Fruit fly (Drosophila melanogaster) whole organism, prepupa: ENCODE results near the gene CG33771.

Experiments used
- CG10631 ChIP-seq: fragments of 200-800 bp; sonication (Bioruptor generic); optimal IDR thresholded peaks from 2 replicates; lab custom pipeline; 2016; ENCODE audit warnings: missing biosample characterization, missing genetic modification characterization
- CG10669 ChIP-seq: fragments of 200-800 bp; sonication (Bioruptor generic); optimal IDR thresholded peaks from 3 replicates; lab custom pipeline; 2018; ENCODE audit warnings: missing biosample characterization, mild to moderate bottlenecking, missing genetic modification characterization, moderate library complexity
- CG11762 ChIP-seq: fragments of 200-800 bp; sonication (Bioruptor generic); optimal IDR thresholded peaks from 3 replicates; lab custom pipeline; 2016; ENCODE audit warnings: missing biosample characterization, missing genetic modification characterization; ENCODE audit not compliant: insufficient read depth
- CG15336 ChIP-seq: fragments of 200-800 bp; sonication (Bioruptor generic); IDR thresholded peaks from 2 replicates; pipeline ENCODE4 v1.3.6; 2022; ENCODE audit warnings: missing biosample characterization, missing genetic modification characterization
- CG3032 ChIP-seq: fragments of 200-800 bp; optimal IDR thresholded peaks from 2 replicates; lab custom pipeline; 2019; ENCODE audit warnings: missing biosample characterization, mild to moderate bottlenecking, missing genetic modification characterization, moderate library complexity
- CG32006 ChIP-seq: fragments of 200-800 bp; sonication (Bioruptor generic); optimal IDR thresholded peaks from 3 replicates; lab custom pipeline; 2017; ENCODE audit warnings: missing biosample characterization, mild to moderate bottlenecking, missing genetic modification characterization
- CG34406 ChIP-seq: fragments of 200-800 bp; sonication (Bioruptor generic); optimal IDR thresholded peaks from 3 replicates; lab custom pipeline; 2016; ENCODE audit warnings: missing biosample characterization, missing genetic modification characterization
- CG3919 ChIP-seq: fragments of 200-800 bp; sonication (Bioruptor generic); optimal IDR thresholded peaks from 3 replicates; lab custom pipeline; 2016; ENCODE audit warnings: missing biosample characterization, missing genetic modification characterization
- CG6792 ChIP-seq: fragments of 200-800 bp; sonication (Bioruptor generic); optimal IDR thresholded peaks from 3 replicates; lab custom pipeline; 2016; ENCODE audit warnings: missing biosample characterization, missing genetic modification characterization
- CG7368 ChIP-seq: fragments of 200-800 bp; sonication (Bioruptor generic); optimal IDR thresholded peaks from 3 replicates; lab custom pipeline; 2016; ENCODE audit warnings: missing biosample characterization, missing genetic modification characterization
- CG8119 ChIP-seq: fragments of 200-800 bp; sonication (Bioruptor generic); IDR thresholded peaks from 3 replicates; pipeline ENCODE4 v1.3.6; 2022; ENCODE audit warnings: missing biosample characterization, missing genetic modification characterization
- CG8319 ChIP-seq: fragments of 200-800 bp; sonication (Bioruptor generic); optimal IDR thresholded peaks from 3 replicates; lab custom pipeline; 2016; ENCODE audit warnings: missing biosample characterization, missing genetic modification characterization
- CG8632 ChIP-seq: fragments of 200-800 bp; sonication (Bioruptor generic); optimal IDR thresholded peaks from 3 replicates; lab custom pipeline; 2016; ENCODE audit warnings: missing biosample characterization, missing genetic modification characterization
- Eip75B ChIP-seq: fragments of 200-800 bp; sonication (Bioruptor generic); optimal IDR thresholded peaks from 3 replicates; lab custom pipeline; 2016; ENCODE audit warnings: missing biosample characterization, missing genetic modification characterization
- Eip78C ChIP-seq: fragments of 200-800 bp; sonication (Bioruptor generic); peaks from one replicate; lab custom pipeline; 2016; ENCODE audit warnings: missing biosample characterization, missing genetic modification characterization
- Eip93F ChIP-seq: fragments of 200-800 bp; sonication (Bioruptor generic); optimal IDR thresholded peaks from 2 replicates; lab custom pipeline; 2016; ENCODE audit warnings: missing biosample characterization, mild to moderate bottlenecking, missing genetic modification characterization
- Ets96B ChIP-seq: fragments of 200-800 bp; optimal IDR thresholded peaks from 2 replicates; lab custom pipeline; 2019; ENCODE audit warnings: missing biosample characterization, mild to moderate bottlenecking, missing genetic modification characterization, moderate library complexity
- Hr38 ChIP-seq: sonication (Bioruptor generic); optimal IDR thresholded peaks from 2 replicates; lab custom pipeline; 2016; ENCODE audit warnings: missing biosample characterization, missing genetic modification characterization
- Hr39 ChIP-seq: fragments of 200-800 bp; sonication (Bioruptor generic); optimal IDR thresholded peaks from 2 replicates; lab custom pipeline; 2016; ENCODE audit warnings: missing biosample characterization, missing genetic modification characterization
- Hr4 ChIP-seq: fragments of 200-800 bp; sonication (Bioruptor generic); optimal IDR thresholded peaks from 3 replicates; lab custom pipeline; 2016; ENCODE audit warnings: missing biosample characterization, missing genetic modification characterization
- Met ChIP-seq: fragments of 200-800 bp; sonication (Bioruptor generic); optimal IDR thresholded peaks from 3 replicates; lab custom pipeline; 2016; ENCODE audit warnings: missing biosample characterization, missing genetic modification characterization
- Smox ChIP-seq: fragments of 200-800 bp; sonication (Bioruptor generic); optimal IDR thresholded peaks from 3 replicates; lab custom pipeline; 2016; ENCODE audit warnings: missing biosample characterization, missing genetic modification characterization
- Sox102F ChIP-seq: fragments of 200-800 bp; sonication (Bioruptor generic); optimal IDR thresholded peaks from 2 replicates; lab custom pipeline; 2016; ENCODE audit warnings: missing biosample characterization, mild to moderate bottlenecking, missing genetic modification characterization
- Sox14 ChIP-seq: fragments of 200-800 bp; sonication (Bioruptor generic); optimal IDR thresholded peaks from 3 replicates; lab custom pipeline; 2016; ENCODE audit warnings: missing biosample characterization, missing genetic modification characterization
- Sox15 ChIP-seq: fragments of 200-800 bp; sonication (Bioruptor generic); optimal IDR thresholded peaks from 3 replicates; lab custom pipeline; 2016; ENCODE audit warnings: missing biosample characterization, missing genetic modification characterization
- achi ChIP-seq: fragments of 200-800 bp; sonication (Bioruptor generic); optimal IDR thresholded peaks from 3 replicates; lab custom pipeline; 2016; ENCODE audit warnings: missing biosample characterization, missing genetic modification characterization
- acj6 ChIP-seq: fragments of 200-800 bp; sonication (Bioruptor generic); optimal IDR thresholded peaks from 3 replicates; lab custom pipeline; 2016; ENCODE audit warnings: missing biosample characterization, missing genetic modification characterization
- dsx ChIP-seq: fragments of 200-800 bp; optimal IDR thresholded peaks from 3 replicates; lab custom pipeline; 2019; ENCODE audit warnings: missing biosample characterization, mild to moderate bottlenecking, missing genetic modification characterization, moderate library complexity; ENCODE audit not compliant: poor library complexity, severe bottlenecking
- eg ChIP-seq: fragments of 200-800 bp; sonication (Bioruptor generic); IDR thresholded peaks from 3 replicates; pipeline ENCODE4 v1.3.6; 2022; ENCODE audit warnings: missing biosample characterization, missing genetic modification characterization
- esn ChIP-seq: fragments of 200-800 bp; sonication (Bioruptor generic); optimal IDR thresholded peaks from 2 replicates; lab custom pipeline; 2016; ENCODE audit warnings: missing biosample characterization, mild to moderate bottlenecking, missing genetic modification characterization, moderate library complexity
- fd59A ChIP-seq: fragments of 200-800 bp; sonication (Bioruptor generic); optimal IDR thresholded peaks from 2 replicates; lab custom pipeline; 2017; ENCODE audit warnings: missing biosample characterization, mild to moderate bottlenecking, missing genetic modification characterization, missing genetic modification reagents
- fkh ChIP-seq: fragments of 200-800 bp; sonication (Bioruptor generic); optimal IDR thresholded peaks from 3 replicates; lab custom pipeline; 2017; ENCODE audit warnings: missing biosample characterization, mild to moderate bottlenecking, missing genetic modification characterization, moderate library complexity
- lz ChIP-seq: fragments of 200-800 bp; sonication (Bioruptor generic); optimal IDR thresholded peaks from 3 replicates; lab custom pipeline; 2016; ENCODE audit warnings: missing biosample characterization, missing genetic modification characterization
- pdm3 ChIP-seq: fragments of 200-800 bp; sonication (Bioruptor generic); optimal IDR thresholded peaks from 3 replicates; lab custom pipeline; 2016; ENCODE audit warnings: missing biosample characterization, missing genetic modification characterization
- salr ChIP-seq, 2 experiments: fragments of 200-800 bp; sonication (Bioruptor generic); optimal IDR thresholded peaks; 3 replicates each; lab custom pipeline; 2016 to 2018; ENCODE audit warnings: missing biosample characterization in 2 of 2, missing genetic modification characterization in 2 of 2, mild to moderate bottlenecking in 1 of 2
- spab ChIP-seq: fragments of 200-800 bp; sonication (Bioruptor generic); optimal IDR thresholded peaks from 2 replicates; lab custom pipeline; 2017; ENCODE audit warnings: missing biosample characterization, mild to moderate bottlenecking, missing genetic modification characterization, missing genetic modification reagents
- ss ChIP-seq, 2 experiments: fragments of 200-800 bp; sonication (Bioruptor generic); optimal IDR thresholded peaks; 2 replicates in 1 of 2; 3 replicates in 1 of 2; lab custom pipeline; 2017 to 2018; ENCODE audit warnings: mild to moderate bottlenecking in 2 of 2, missing biosample characterization in 2 of 2, missing genetic modification characterization in 2 of 2, moderate library complexity in 1 of 2
- svp ChIP-seq: fragments of 200-800 bp; sonication (Bioruptor generic); peaks from one replicate; lab custom pipeline; 2016; ENCODE audit warnings: missing biosample characterization, missing genetic modification characterization
- vri ChIP-seq: fragments of 200-800 bp; sonication (Bioruptor generic); optimal IDR thresholded peaks from 3 replicates; lab custom pipeline; 2016; ENCODE audit warnings: missing biosample characterization, mild to moderate bottlenecking, missing genetic modification characterization

The CG33771 gene

DNA sequence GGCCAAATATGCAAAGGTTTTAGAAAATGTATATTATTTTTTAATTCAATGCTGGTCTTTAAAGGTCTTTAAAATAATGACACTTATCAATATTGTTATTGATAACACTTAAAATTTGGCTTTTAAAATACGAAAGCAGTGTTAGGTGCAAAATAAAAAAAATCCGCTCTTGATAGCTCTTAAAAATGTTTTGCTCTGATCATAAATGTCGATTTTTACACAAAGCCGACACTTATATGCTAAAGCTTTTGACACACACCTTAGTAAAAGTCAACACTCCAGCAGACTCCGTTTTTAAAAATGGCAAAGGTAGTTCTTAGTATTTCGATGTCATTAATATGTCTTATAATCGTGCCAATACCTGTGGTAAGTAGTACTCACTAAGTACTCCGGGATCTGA is 3.9 kb upstream of the CG33771 start, which contains the start of gene CG33766:
TSS of gene CG33766 (plus strand) at position 301 of the 400 bp plus-strand sequence.
- no peak for TF ChIP-seq ss (GFP tag; optimal IDR thresholded peaks at IDR 0.05; lab: Kevin White, UChicago)
- TF ChIP-seq, all 60 proteins: peak for 0

DNA sequence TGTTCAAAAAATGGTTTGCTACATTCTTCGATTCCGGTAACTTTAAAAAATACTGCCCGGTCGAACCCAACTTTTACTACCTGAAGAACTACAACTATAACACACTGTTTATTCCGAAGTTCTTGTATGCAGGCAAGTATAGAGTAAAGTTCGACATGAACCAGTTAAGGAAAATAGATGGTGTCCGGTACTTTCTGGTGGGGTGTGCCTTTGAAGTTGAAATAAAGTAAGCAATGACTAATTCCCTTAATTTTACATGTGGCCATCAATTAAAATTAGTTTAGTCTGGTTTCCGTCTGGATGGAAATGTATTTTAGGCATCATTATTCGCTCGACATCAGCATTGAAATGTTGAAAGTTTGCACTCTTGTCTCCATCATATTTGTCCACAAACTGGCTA is 3.2 kb upstream of the CG33771 start, which contains the start of gene CG33767:
TSS of gene CG33767 (plus strand) at position 301 of the 400 bp plus-strand sequence.
- no peak for TF ChIP-seq Sox102F (GFP tag; lab: Kevin White, UChicago)
- TF ChIP-seq, all 60 proteins: peak for 0

DNA sequence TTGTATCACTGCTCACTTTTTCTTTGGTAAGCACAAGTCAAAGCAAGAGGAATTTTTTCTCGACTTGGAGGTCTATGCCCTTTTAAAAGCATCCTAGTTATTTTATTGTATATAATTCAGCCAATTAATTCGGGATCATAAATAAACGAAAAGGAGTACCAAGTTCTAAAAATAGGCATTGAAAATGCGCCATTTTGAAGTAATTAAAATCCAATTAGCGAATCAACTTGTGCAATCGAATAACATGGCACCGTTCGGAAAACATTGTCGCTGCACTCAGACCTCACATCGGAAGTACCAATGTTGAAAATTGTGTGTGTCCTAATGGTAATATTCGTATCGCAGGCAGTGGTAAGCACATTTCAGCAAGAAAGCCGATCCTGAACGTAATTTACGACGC is 2.3 kb upstream of the CG33771 start, which contains the start of gene CG33768:
TSS of gene CG33768 (plus strand) at position 301 of the 400 bp plus-strand sequence.
- TF ChIP-seq fd59A (GFP tag; lab: Kevin White, UChicago) (no peak), Eip75B (no peak), Hr4 (GFP tag; lab: Kevin White, UChicago) (no peak), Sox15 (GFP tag; lab: Kevin White, UChicago) (no peak), CG6792 (GFP tag; lab: Kevin White, UChicago) (no peak), salr (GFP tag; optimal IDR thresholded peaks at IDR 0.05; lab: Kevin White, UChicago) (no peak), Ets96B (tag; lab: Kevin White, UChicago) (no peak), dsx (GFP tag; lab: Kevin White, UChicago) (no peak), Smox (GFP tag; lab: Kevin White, UChicago) (no peak), CG8119 (GFP tag; lab: Robert Waterston, UW) (no peak), CG10631 (no peak), CG11762 (GFP tag; lab: Kevin White, UChicago) (no peak), CG15336 (no peak)
- TF ChIP-seq, all 60 proteins: peak for 0

DNA sequence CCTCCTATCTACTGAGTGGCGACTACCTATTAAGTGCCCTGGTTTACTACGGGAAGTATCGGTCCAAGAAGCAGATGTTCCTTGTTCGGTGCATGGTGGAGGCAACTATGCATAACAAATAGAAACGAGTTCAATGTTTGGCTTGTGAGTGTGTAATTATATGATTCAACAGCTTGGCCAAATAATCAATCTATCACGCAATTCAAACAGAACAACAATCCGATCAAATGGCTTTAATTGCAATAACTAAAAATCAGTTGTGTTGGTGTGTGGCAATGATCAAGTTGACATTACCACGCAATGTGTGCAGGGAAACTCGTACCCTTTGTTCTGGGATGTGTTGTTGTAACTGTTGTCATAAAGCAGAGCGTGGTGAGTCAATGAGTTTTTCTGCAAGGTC is 1.6 kb upstream of the CG33771 start, which contains the start of gene CG33769:
TSS of gene CG33769 (plus strand) at position 301 of the 400 bp plus-strand sequence.
- TF ChIP-seq vri (GFP tag; lab: Kevin White, UChicago) (no peak), eg (GFP tag; lab: Robert Waterston, UW) (no peak), esn (no peak), fkh (no peak), spab (GFP tag; lab: Kevin White, UChicago) (no peak), Met (GFP tag; lab: Kevin White, UChicago) (no peak), Ets96B (tag; lab: Kevin White, UChicago) (no peak)

DNA sequence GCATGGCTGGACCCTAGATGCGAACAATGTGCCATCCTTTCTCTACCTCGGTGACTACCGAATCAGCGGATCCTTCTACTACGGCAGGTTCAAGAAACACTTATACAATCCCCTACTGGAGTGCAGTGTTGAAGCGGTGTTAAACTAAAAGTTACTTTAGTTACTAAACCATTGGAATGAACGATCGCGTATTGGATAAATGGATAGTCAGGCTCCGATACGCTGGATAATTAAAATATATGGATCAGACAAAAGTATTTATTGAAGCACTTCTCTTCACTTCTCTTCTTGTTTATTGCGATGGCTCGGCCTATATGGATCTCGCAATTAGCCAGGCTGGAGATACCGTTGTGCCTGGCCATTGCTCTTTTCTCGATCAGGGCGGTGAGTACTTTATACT is 824 bp upstream of the CG33771 start, which contains the start of gene CG33770:
TSS of gene CG33770 (plus strand) at position 301 of the 400 bp plus-strand sequence.
- TF ChIP-seq CG8319 (GFP tag; lab: Kevin White, UChicago) = no peak
- peak; percentile 19 for TF ChIP-seq svp (GFP tag; lab: Kevin White, UChicago)

DNA sequence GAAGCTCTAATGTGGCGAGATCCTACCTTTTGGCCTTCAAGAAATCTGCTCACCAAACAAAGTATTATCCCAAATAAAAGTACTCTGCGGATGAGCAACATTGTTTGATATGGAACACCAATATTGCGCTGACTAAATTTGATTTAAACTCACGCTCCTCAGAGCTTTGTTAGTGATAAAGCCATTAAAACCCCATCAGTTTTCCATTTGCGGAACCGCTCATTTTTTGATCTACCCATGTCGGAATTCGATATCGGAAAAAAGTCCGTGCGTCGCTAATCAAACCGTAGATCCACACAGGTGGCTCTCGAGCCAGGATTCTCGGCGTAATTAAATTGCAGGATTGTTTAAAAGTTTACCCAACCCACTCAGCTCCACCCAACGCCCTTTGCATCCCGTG is 3.2 kb downstream of the CG33771 start, which contains the start of gene CG33772:
TSS of gene CG33772 (minus strand) at position 101 of the 400 bp plus-strand sequence.
- TF ChIP-seq Sox102F (GFP tag; lab: Kevin White, UChicago) (no peak), vri (GFP tag; lab: Kevin White, UChicago) (no peak), Hr39 (GFP tag; lab: Kevin White, UChicago) (no peak), CG34406 (GFP tag; lab: Kevin White, UChicago) (no peak), achi (GFP tag; lab: Kevin White, UChicago) (no peak), CG3919 (GFP tag; lab: Kevin White, UChicago) (no peak), salr (GFP tag; optimal IDR thresholded peaks at IDR 0.05; lab: Kevin White, UChicago) (no peak)

DNA sequence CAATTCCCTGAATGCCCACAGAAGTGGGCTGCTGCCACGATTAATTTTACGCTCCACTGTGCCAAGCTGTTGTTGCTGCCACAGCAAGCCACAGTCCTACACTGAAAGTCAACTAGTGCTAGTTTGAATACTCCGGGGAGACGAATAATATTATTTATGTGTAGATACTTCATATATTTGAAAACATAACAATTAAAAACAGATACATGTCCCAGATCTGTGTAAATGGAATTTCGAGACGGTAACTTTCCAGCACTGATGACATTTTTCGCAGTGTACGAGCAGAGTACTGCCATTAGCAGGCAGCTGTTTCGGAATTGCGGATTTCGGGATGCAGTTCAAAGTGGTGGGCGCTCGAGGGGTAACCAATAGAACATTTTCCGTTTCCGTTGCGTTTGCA is 15.9 kb downstream of the CG33771 start:
- no peak for TF ChIP-seq CG15336
- peak; percentile 15 for TF ChIP-seq CG32006 (GFP tag; lab: Kevin White, UChicago)
- TF ChIP-seq svp (GFP tag; lab: Kevin White, UChicago) = no peak
- peak; percentile 8 for TF ChIP-seq acj6 (GFP tag; lab: Kevin White, UChicago)
- no peak for TF ChIP-seq CG7368
- TF ChIP-seq CG8632 (GFP tag; lab: Kevin White, UChicago) = no peak
- no peak for TF ChIP-seq Eip93F (GFP tag; lab: Kevin White, UChicago)
- peak; percentile 24 for TF ChIP-seq CG10669 (GFP tag; lab: Kevin White, UChicago)
- TF ChIP-seq lz (GFP tag; lab: Kevin White, UChicago) = peak; percentile 27
- peak; percentile 34 for TF ChIP-seq pdm3 (GFP tag; lab: Kevin White, UChicago)
- TF ChIP-seq Hr38 = no peak
- peak; percentile 13 for TF ChIP-seq Sox14 (GFP tag; lab: Kevin White, UChicago)
- TF ChIP-seq CG34406 (GFP tag; lab: Kevin White, UChicago) = no peak
- no peak for TF ChIP-seq CG8119 (GFP tag; lab: Robert Waterston, UW)
- no peak for TF ChIP-seq CG3032 (tag; lab: Kevin White, UChicago)
- peak; percentile 46 for TF ChIP-seq Eip78C
